Worm (Caenorhabditis elegans) whole organism, young adult: Measurements from ENCODE around the gene F28H6.6.

Source experiments
- B0035.1 ChIP-seq: sonication (generic microtip); optimal IDR thresholded peaks from 2 replicates; lab custom pipeline; 2016; ENCODE audit warnings: missing genetic modification characterization, mild to moderate bottlenecking, missing compliant biosample characterization, missing genotype, missing genetic modification reagents
- B0261.1 ChIP-seq: sonication (generic microtip); optimal IDR thresholded peaks from 2 replicates; lab custom pipeline; 2016; ENCODE audit warnings: mild to moderate bottlenecking, missing genetic modification characterization, moderate library complexity, missing compliant biosample characterization
- F37B4.10 ChIP-seq: fragments of 200-800 bp; sonication (Bioruptor generic); IDR thresholded peaks from 2 replicates; pipeline ENCODE4 v1.3.6; 2022; ENCODE audit warnings: missing genetic modification characterization, missing compliant biosample characterization
- F57A8.1 ChIP-seq: fragments of 200-800 bp; sonication (Bioruptor generic); optimal IDR thresholded peaks from 2 replicates; lab custom pipeline; 2018; ENCODE audit warnings: mild to moderate bottlenecking, missing genetic modification characterization, moderate library complexity, missing compliant biosample characterization
- K12H6.12 ChIP-seq: fragments of 200-800 bp; sonication (Bioruptor generic); optimal IDR thresholded peaks from 2 replicates; lab custom pipeline; 2018; ENCODE audit warnings: mild to moderate bottlenecking, missing genetic modification characterization, missing compliant biosample characterization
- Y95B8A.8 ChIP-seq: fragments of 200-800 bp; sonication (Bioruptor generic); IDR thresholded peaks from 2 replicates; pipeline ENCODE4 v1.3.6; 2022; ENCODE audit warnings: missing genetic modification reagents, missing genetic modification characterization, missing compliant biosample characterization
- ama-1 ChIP-seq, 3 experiments: fragments of 150-350 bp in 1 of 3; sonication (generic microtip) in 2 of 3; optimal IDR thresholded peaks; 2 replicates each; lab custom pipeline; 2014 to 2018; ENCODE audit warnings: missing biosample characterization in 2 of 3, missing genetic modification characterization in 2 of 3, missing genetic modification reagents in 2 of 3
- aptf-2 ChIP-seq: fragments of 200-800 bp; sonication (Bioruptor generic); conservative IDR thresholded peaks from 2 replicates; pipeline ENCODE4 v1.3.6; 2022; ENCODE audit warnings: missing genetic modification reagents, missing genetic modification characterization, missing compliant biosample characterization
- atf-7 ChIP-seq: sonication (generic microtip); optimal IDR thresholded peaks from 2 replicates; lab custom pipeline; 2017; ENCODE audit warnings: mild to moderate bottlenecking, missing genetic modification characterization, missing compliant biosample characterization
- bed-1 ChIP-seq: fragments of 200-800 bp; sonication (Bioruptor generic); IDR thresholded peaks from 2 replicates; pipeline ENCODE4 v1.3.6; 2022; ENCODE audit warnings: missing genetic modification reagents, missing genetic modification characterization, missing compliant biosample characterization
- cebp-1 ChIP-seq, 2 experiments: fragments of 200-800 bp in 1 of 2; sonication (Bioruptor generic) in 1 of 2; sonication (generic microtip) in 1 of 2; IDR thresholded peaks in 1 of 2; optimal IDR thresholded peaks in 1 of 2; 2 replicates each; pipeline versions ENCODE4 v1.3.6 to Lab custom; 2017 to 2022; ENCODE audit warnings: missing compliant biosample characterization in 2 of 2, missing genetic modification characterization in 2 of 2, mild to moderate bottlenecking in 1 of 2, missing genetic modification reagents in 1 of 2, moderate library complexity in 1 of 2
- ceh-58 ChIP-seq: fragments of 200-800 bp; sonication (Bioruptor generic); IDR thresholded peaks from 2 replicates; pipeline ENCODE4 v1.3.6; 2022; ENCODE audit warnings: missing genetic modification characterization, missing compliant biosample characterization
- ceh-79 ChIP-seq: sonication (generic microtip); optimal IDR thresholded peaks from 2 replicates; lab custom pipeline; 2017; ENCODE audit warnings: mild to moderate bottlenecking, missing genetic modification characterization, missing compliant biosample characterization
- efl-1 ChIP-seq: fragments of 150-350 bp; optimal IDR thresholded peaks from 2 replicates; lab custom pipeline; 2014; ENCODE audit warnings: missing biosample characterization, missing genetic modification reagents, missing genetic modification characterization
- egrh-3 ChIP-seq: fragments of 200-800 bp; sonication (Bioruptor generic); IDR thresholded peaks from 2 replicates; pipeline ENCODE4 v1.3.6; 2022; ENCODE audit warnings: missing genetic modification reagents, missing genetic modification characterization, missing compliant biosample characterization
- ets-4 ChIP-seq: fragments of 200-800 bp; sonication (Bioruptor generic); optimal IDR thresholded peaks from 2 replicates; lab custom pipeline; 2018; ENCODE audit warnings: mild to moderate bottlenecking, missing genetic modification characterization, missing compliant biosample characterization
- hlh-26 ChIP-seq: fragments of 200-800 bp; sonication (Bioruptor generic); conservative IDR thresholded peaks from 2 replicates; pipeline ENCODE4 v1.3.6; 2022; ENCODE audit warnings: missing genetic modification reagents, missing genetic modification characterization, missing compliant biosample characterization
- lsy-27 ChIP-seq: sonication (generic microtip); optimal IDR thresholded peaks from 2 replicates; lab custom pipeline; 2017; ENCODE audit warnings: missing genetic modification characterization, mild to moderate bottlenecking, missing compliant biosample characterization, antibody characterized with exemption, missing genotype, borderline replicate concordance; ENCODE audit not compliant: insufficient read depth
- madf-10 ChIP-seq: sonication (generic microtip); optimal IDR thresholded peaks from 2 replicates; lab custom pipeline; 2016; ENCODE audit warnings: mild to moderate bottlenecking, missing genetic modification characterization, missing compliant biosample characterization
- madf-3 ChIP-seq: fragments of 200-800 bp; sonication (Bioruptor generic); IDR thresholded peaks from 2 replicates; pipeline ENCODE4 v1.3.6; 2022; ENCODE audit warnings: missing genetic modification reagents, missing genetic modification characterization, missing compliant biosample characterization
- madf-6 ChIP-seq: fragments of 200-800 bp; sonication (Bioruptor generic); IDR thresholded peaks from 2 replicates; pipeline ENCODE4 v1.3.6; 2022; ENCODE audit warnings: missing genetic modification reagents, missing genetic modification characterization, missing compliant biosample characterization
- mcd-1 ChIP-seq: fragments of 200-800 bp; sonication (Bioruptor generic); IDR thresholded peaks from 2 replicates; pipeline ENCODE4 v1.3.6; 2022; ENCODE audit warnings: missing genetic modification reagents, missing genetic modification characterization, missing compliant biosample characterization
- mxl-1 ChIP-seq: sonication (generic microtip); optimal IDR thresholded peaks from 2 replicates; lab custom pipeline; 2016; ENCODE audit warnings: missing genetic modification characterization, missing compliant biosample characterization
- pha-4 ChIP-seq: fragments of 150-350 bp; sonication (generic microtip); optimal IDR thresholded peaks from 2 replicates; lab custom pipeline; 2014; ENCODE audit warnings: missing biosample characterization, missing genetic modification reagents, missing genetic modification characterization
- rec-8 ChIP-seq, 2 experiments: sonication (generic microtip); optimal IDR thresholded peaks; 2 replicates each; lab custom pipeline; 2016; ENCODE audit warnings: mild to moderate bottlenecking in 2 of 2, missing genetic modification characterization in 2 of 2, missing genetic modification reagents in 2 of 2, missing genotype in 2 of 2, missing biosample characterization in 1 of 2, missing compliant biosample characterization in 1 of 2, moderate library complexity in 1 of 2
- snpc-1.3 ChIP-seq: sonication (generic microtip); optimal IDR thresholded peaks from 2 replicates; lab custom pipeline; 2017; ENCODE audit warnings: missing genetic modification characterization, mild to moderate bottlenecking, missing compliant biosample characterization, antibody characterized with exemption, moderate library complexity, missing genotype, missing genetic modification reagents; ENCODE audit not compliant: insufficient read depth
- snpc-4 ChIP-seq, 5 experiments: fragments of 150-350 bp in 1 of 5; sonication (generic microtip) in 4 of 5; optimal IDR thresholded peaks; 2 replicates each; lab custom pipeline; 2014 to 2018; ENCODE audit warnings: missing genetic modification characterization in 5 of 5, missing biosample characterization in 3 of 5, antibody characterized with exemption in 2 of 5, mild to moderate bottlenecking in 2 of 5, missing compliant biosample characterization in 2 of 5, missing genotype in 2 of 5, moderate library complexity in 2 of 5, missing genetic modification reagents in 1 of 5
- somi-1 ChIP-seq: fragments of 200-800 bp; sonication (Bioruptor generic); optimal IDR thresholded peaks from 2 replicates; lab custom pipeline; 2018; ENCODE audit warnings: mild to moderate bottlenecking, missing genetic modification characterization, missing compliant biosample characterization
- sptf-2 ChIP-seq: fragments of 200-800 bp; sonication (Bioruptor generic); optimal IDR thresholded peaks from 2 replicates; lab custom pipeline; 2018; ENCODE audit warnings: mild to moderate bottlenecking, missing genetic modification characterization, missing compliant biosample characterization
- tbp1 ChIP-seq: fragments of 200-800 bp; sonication (Bioruptor generic); optimal IDR thresholded peaks from 2 replicates; lab custom pipeline; 2018; ENCODE audit warnings: mild to moderate bottlenecking, missing genetic modification characterization, missing compliant biosample characterization
- zfh-2 ChIP-seq: fragments of 200-800 bp; sonication (Bioruptor generic); conservative IDR thresholded peaks from 2 replicates; pipeline ENCODE4 v1.3.6; 2022; ENCODE audit warnings: missing genetic modification reagents, missing genetic modification characterization, missing compliant biosample characterization
- ztf-18 ChIP-seq: sonication (generic microtip); optimal IDR thresholded peaks from 2 replicates; lab custom pipeline; 2016; ENCODE audit warnings: missing genotype, mild to moderate bottlenecking, missing genetic modification characterization, missing compliant biosample characterization
- ztf-3 ChIP-seq: fragments of 200-800 bp; sonication (Bioruptor generic); optimal IDR thresholded peaks from 2 replicates; lab custom pipeline; 2018; ENCODE audit warnings: mild to moderate bottlenecking, missing genetic modification characterization, missing compliant biosample characterization

Gene F28H6.6

ce11 chrX:14085208-14085607 lies 40.5 kb downstream of the F28H6.6 start, which contains the start of gene F16B12.1:
Gene F16B12.1, plus strand, starts transcription at chrX:14085508.
- TF ChIP-seq ztf-3 (GFP tag; lab: Kevin White, UChicago) (no peak), F57A8.1 (GFP tag; lab: Kevin White, UChicago) (no peak), ztf-18 (tag; lab: Kevin White, UChicago) (no peak), madf-6 (GFP tag; lab: Robert Waterston, UW) (no peak), cebp-1 (GFP tag; IDR thresholded peaks at IDR 0.05; lab: Robert Waterston, UW) (no peak), cebp-1 (tag; optimal IDR thresholded peaks at IDR 0.05; lab: Kevin White, UChicago) (no peak)

DNA sequence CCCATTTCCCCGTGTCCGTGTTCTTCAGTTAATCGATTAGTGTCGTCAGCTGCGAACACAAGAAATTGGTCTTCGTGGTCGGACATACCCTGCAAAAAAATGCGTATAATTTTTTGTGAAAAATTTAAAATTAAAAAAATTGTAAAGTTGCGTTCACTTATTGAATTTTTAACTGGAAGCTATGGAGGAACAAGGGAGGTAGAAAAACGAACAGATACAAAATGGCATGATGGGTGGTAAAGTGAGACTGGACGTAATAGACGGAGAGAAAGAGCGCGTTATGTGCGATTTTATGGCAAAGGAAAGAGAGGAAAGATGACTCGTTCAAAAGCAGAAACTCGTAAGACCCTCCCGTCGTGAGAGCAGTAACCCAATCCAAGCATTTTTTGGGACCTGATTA lies 41.4 kb downstream of the F28H6.6 start, which contains the start of gene C33G3.6:
Gene C33G3.6, minus strand, starts transcription at position 101 of the 400 bp plus-strand sequence.
- TF ChIP-seq lsy-27 (no peak), egrh-3 (GFP tag; lab: Robert Waterston, UW) (no peak), ama-1 (optimal IDR thresholded peaks at IDR 0.05; lab: Kevin White, UChicago) (no peak), ama-1 (GFP tag; optimal IDR thresholded peaks at IDR 0.05; lab: Kevin White, UChicago) (no peak), efl-1 (GFP tag; lab: Kevin White, UChicago) (no peak), B0261.1 (tag; lab: Kevin White, UChicago) (no peak), ets-4 (no peak), zfh-2 (GFP tag; lab: Robert Waterston, UW) (no peak), madf-3 (no peak), pha-4 (no peak), tbp1 (GFP tag; lab: Kevin White, UChicago) (no peak), somi-1 (no peak), bed-1 (no peak), snpc-4 (GFP tag; optimal IDR thresholded peaks at IDR 0.05; lab: Kevin White, UChicago) (no peak), snpc-4 (tag; optimal IDR thresholded peaks at IDR 0.05; lab: Kevin White, UChicago) (no peak), K12H6.12 (no peak), F37B4.10 (GFP tag; lab: Robert Waterston, UW) (no peak)

- TF ChIP-seq aptf-2 (GFP tag; lab: Robert Waterston, UW) (no peak), ceh-58 (GFP tag; lab: Robert Waterston, UW) (no peak), F57A8.1 (GFP tag; lab: Kevin White, UChicago) (no peak), F37B4.10 (GFP tag; lab: Robert Waterston, UW) (no peak), mxl-1 (tag; lab: Kevin White, UChicago) (no peak), B0035.1 (tag; lab: Kevin White, UChicago) (no peak), rec-8 (tag; optimal IDR thresholded peaks at IDR 0.05; lab: Kevin White, UChicago) (no peak), hlh-26 (GFP tag; lab: Robert Waterston, UW) (no peak), atf-7 (tag; lab: Kevin White, UChicago) (no peak), mcd-1 (GFP tag; lab: Robert Waterston, UW) (no peak), madf-10 (tag; lab: Kevin White, UChicago) (no peak), ceh-79 (no peak), sptf-2 (no peak), Y95B8A.8 (no peak), snpc-1.3 (tag; lab: Kevin White, UChicago) (no peak)
These were observed 47.1 kb downstream of the F28H6.6 start, which contains the start of gene C33G3.5 for ce11 chrX:14078574-14078973. Gene C33G3.5, minus strand, starts transcription at chrX:14078674.
